Worm (Caenorhabditis elegans) whole organism, L4 larva: Measurements from ENCODE around the gene nhr-288.

Experiments
- F37D6.2 ChIP-seq: sonication (generic microtip); optimal IDR thresholded peaks from 2 replicates; lab custom pipeline; 2016; ENCODE audit warnings: mild to moderate bottlenecking, missing genetic modification characterization, missing compliant biosample characterization
- F49E8.2 ChIP-seq: sonication (generic microtip); optimal IDR thresholded peaks from 2 replicates; lab custom pipeline; 2016; ENCODE audit warnings: missing compliant biosample characterization, mild to moderate bottlenecking, missing genetic modification characterization, borderline replicate concordance
- T26A8.4 ChIP-seq: fragments of 200-800 bp; sonication (Bioruptor generic); IDR thresholded peaks from 2 replicates; pipeline ENCODE4 v1.3.6; 2022; ENCODE audit warnings: missing genetic modification characterization, missing compliant biosample characterization
- Y105C5A.15 ChIP-seq: fragments of 200-800 bp; sonication (Bioruptor generic); IDR thresholded peaks from 2 replicates; pipeline ENCODE4 v1.3.6; 2022; ENCODE audit warnings: missing genetic modification characterization, missing compliant biosample characterization
- aha-1 ChIP-seq: fragments of 150-350 bp; peaks from one replicate; lab custom pipeline; 2014; ENCODE audit warnings: missing biosample characterization, missing genetic modification characterization
- aly-2 ChIP-seq: sonication (generic microtip); optimal IDR thresholded peaks from 2 replicates; lab custom pipeline; 2018; ENCODE audit warnings: missing biosample characterization, missing genetic modification characterization
- ceh-32 ChIP-seq: sonication (generic microtip); optimal IDR thresholded peaks from 2 replicates; lab custom pipeline; 2016; ENCODE audit warnings: mild to moderate bottlenecking, missing genetic modification characterization, missing compliant biosample characterization; ENCODE audit not compliant: poor library complexity
- ceh-44 ChIP-seq: fragments of 200-800 bp; sonication (Bioruptor generic); IDR thresholded peaks from 2 replicates; pipeline ENCODE4 v1.3.6; 2022; ENCODE audit warnings: missing genetic modification reagents, missing genetic modification characterization, missing compliant biosample characterization
- ceh-62 ChIP-seq: sonication (generic microtip); optimal IDR thresholded peaks from 2 replicates; lab custom pipeline; 2017; ENCODE audit warnings: missing biosample characterization, missing genetic modification characterization
- ces-1 ChIP-seq: fragments of 150-350 bp; sonication (generic microtip); optimal IDR thresholded peaks from 4 replicates; lab custom pipeline; 2014; ENCODE audit warnings: missing biosample characterization, missing genetic modification reagents, missing genetic modification characterization
- daf-16 ChIP-seq, 3 experiments: sonication (generic microtip); optimal IDR thresholded peaks; 2 replicates each; lab custom pipeline; 2016 to 2017; ENCODE audit warnings: missing genetic modification characterization in 3 of 3, missing genetic modification reagents in 3 of 3, mild to moderate bottlenecking in 2 of 3, missing compliant biosample characterization in 2 of 3, missing biosample characterization in 1 of 3, moderate library complexity in 1 of 3
- daf-19 ChIP-seq: fragments of 200-800 bp; sonication (Bioruptor generic); conservative IDR thresholded peaks from 2 replicates; pipeline ENCODE4 v1.3.6; 2022; ENCODE audit warnings: missing genetic modification characterization, missing compliant biosample characterization
- daf-8 ChIP-seq: fragments of 200-800 bp; sonication (Bioruptor generic); IDR thresholded peaks from 2 replicates; pipeline ENCODE4 v1.3.6; 2022; ENCODE audit warnings: missing genetic modification characterization, missing compliant biosample characterization
- dmd-6 ChIP-seq: fragments of 200-800 bp; sonication (Bioruptor generic); IDR thresholded peaks from 2 replicates; pipeline ENCODE4 v1.3.6; 2022; ENCODE audit warnings: missing genetic modification reagents, missing genetic modification characterization, missing compliant biosample characterization
- dmd-8 ChIP-seq: fragments of 200-800 bp; sonication (Bioruptor generic); IDR thresholded peaks from 2 replicates; pipeline ENCODE4 v1.3.6; 2022; ENCODE audit warnings: missing genetic modification characterization, missing compliant biosample characterization
- dmd-9 ChIP-seq: fragments of 200-800 bp; sonication (Bioruptor generic); IDR thresholded peaks from 2 replicates; pipeline ENCODE4 v1.3.6; 2022; ENCODE audit warnings: missing genetic modification reagents, missing genetic modification characterization, missing compliant biosample characterization
- dpl-1 ChIP-seq: fragments of 150-350 bp; optimal IDR thresholded peaks from 2 replicates; lab custom pipeline; 2014; ENCODE audit warnings: missing biosample characterization, missing genetic modification reagents, missing genetic modification characterization
- duxl-1 ChIP-seq: sonication (generic microtip); optimal IDR thresholded peaks from 2 replicates; lab custom pipeline; 2016; ENCODE audit warnings: mild to moderate bottlenecking, missing genetic modification characterization, moderate library complexity, missing compliant biosample characterization; ENCODE audit not compliant: poor library complexity
- dve-1 ChIP-seq: sonication (generic microtip); optimal IDR thresholded peaks from 2 replicates; lab custom pipeline; 2017; ENCODE audit warnings: antibody characterized with exemption, mild to moderate bottlenecking, missing genetic modification characterization, missing compliant biosample characterization; ENCODE audit not compliant: insufficient read depth
- egl-27 ChIP-seq: sonication (generic microtip); optimal IDR thresholded peaks from 3 replicates; lab custom pipeline; 2017; ENCODE audit warnings: missing biosample characterization, missing genetic modification reagents, missing genetic modification characterization
- egl-43 ChIP-seq: fragments of 200-800 bp; sonication (Bioruptor generic); IDR thresholded peaks from 2 replicates; pipeline ENCODE4 v1.3.6; 2022; ENCODE audit warnings: missing genetic modification reagents, missing genetic modification characterization, missing compliant biosample characterization
- fos-1 ChIP-seq: fragments of 150-350 bp; optimal IDR thresholded peaks from 2 replicates; lab custom pipeline; 2014; ENCODE audit warnings: missing biosample characterization, missing genetic modification characterization
- gei-8 ChIP-seq: fragments of 200-800 bp; sonication (Bioruptor generic); optimal IDR thresholded peaks from 2 replicates; lab custom pipeline; 2018; ENCODE audit warnings: mild to moderate bottlenecking, missing genetic modification characterization, missing compliant biosample characterization
- hif-1 ChIP-seq, 2 experiments: sonication (generic microtip); optimal IDR thresholded peaks; 2 replicates each; lab custom pipeline; 2016 to 2017; ENCODE audit warnings: missing compliant biosample characterization in 2 of 2, missing genetic modification characterization in 2 of 2, missing genetic modification reagents in 2 of 2, missing genotype in 2 of 2, mild to moderate bottlenecking in 1 of 2
- hlh-11 ChIP-seq: fragments of 200-800 bp; sonication (Bioruptor generic); optimal IDR thresholded peaks from 2 replicates; lab custom pipeline; 2018; ENCODE audit warnings: mild to moderate bottlenecking, missing genetic modification characterization, missing compliant biosample characterization
- hlh-30 ChIP-seq: sonication (generic microtip); optimal IDR thresholded peaks from 2 replicates; lab custom pipeline; 2017; ENCODE audit warnings: antibody characterized with exemption, mild to moderate bottlenecking, missing genetic modification characterization, missing compliant biosample characterization; ENCODE audit not compliant: insufficient read depth
- lin-1 ChIP-seq: fragments of 200-800 bp; sonication (Bioruptor generic); IDR thresholded peaks from 2 replicates; pipeline ENCODE4 v1.3.6; 2022; ENCODE audit warnings: missing genetic modification reagents, missing genetic modification characterization, missing compliant biosample characterization
- lin-13 ChIP-seq: fragments of 150-350 bp; optimal IDR thresholded peaks from 2 replicates; lab custom pipeline; 2014; ENCODE audit warnings: missing biosample characterization, missing genetic modification reagents, missing genetic modification characterization
- lsy-2 ChIP-seq, 2 experiments: fragments of 150-350 bp in 1 of 2; sonication (generic microtip) in 1 of 2; optimal IDR thresholded peaks; 2 replicates each; lab custom pipeline; 2014 to 2017; ENCODE audit warnings: missing biosample characterization in 2 of 2, missing genetic modification characterization in 2 of 2
- madf-9 ChIP-seq: fragments of 200-800 bp; sonication (Bioruptor generic); conservative IDR thresholded peaks from 2 replicates; pipeline ENCODE4 v1.3.6; 2022; ENCODE audit warnings: missing genetic modification reagents, missing genetic modification characterization, missing compliant biosample characterization
- mdt-29 ChIP-seq: fragments of 200-800 bp; sonication (Bioruptor generic); IDR thresholded peaks from 2 replicates; pipeline ENCODE4 v1.3.6; 2022; ENCODE audit warnings: missing genetic modification reagents, missing genetic modification characterization, missing compliant biosample characterization
- nhr-10 ChIP-seq: fragments of 150-350 bp; optimal IDR thresholded peaks from 2 replicates; lab custom pipeline; 2014; ENCODE audit warnings: missing biosample characterization, missing genetic modification characterization
- nhr-11 ChIP-seq: fragments of 150-350 bp; optimal IDR thresholded peaks from 2 replicates; lab custom pipeline; 2014; ENCODE audit warnings: missing biosample characterization, missing genetic modification characterization
- nhr-237 ChIP-seq: sonication (generic microtip); optimal IDR thresholded peaks from 2 replicates; lab custom pipeline; 2017; ENCODE audit warnings: missing biosample characterization, missing genetic modification characterization
- nhr-25 ChIP-seq: sonication (generic microtip); optimal IDR thresholded peaks from 2 replicates; lab custom pipeline; 2017; ENCODE audit warnings: missing genetic modification characterization, mild to moderate bottlenecking, missing compliant biosample characterization, antibody characterized with exemption, moderate library complexity, borderline replicate concordance; ENCODE audit not compliant: insufficient read depth
- nhr-28 ChIP-seq: fragments of 150-350 bp; optimal IDR thresholded peaks from 2 replicates; lab custom pipeline; 2014; ENCODE audit warnings: missing biosample characterization, missing genetic modification characterization
- nhr-76 ChIP-seq: fragments of 150-350 bp; optimal IDR thresholded peaks from 2 replicates; lab custom pipeline; 2014; ENCODE audit warnings: missing biosample characterization, missing genetic modification characterization
- pha-4 ChIP-seq, 2 experiments: fragments of 150-350 bp in 1 of 2; fragments of 200-800 bp in 1 of 2; sonication (Bioruptor generic) in 1 of 2; IDR thresholded peaks in 1 of 2; optimal IDR thresholded peaks in 1 of 2; 2 replicates each; pipeline versions ENCODE4 v1.3.6 to Lab custom; 2014 to 2022; ENCODE audit warnings: missing genetic modification characterization in 2 of 2, missing genetic modification reagents in 2 of 2, missing biosample characterization in 1 of 2, missing compliant biosample characterization in 1 of 2
- php-3 ChIP-seq: fragments of 200-800 bp; sonication (Bioruptor generic); IDR thresholded peaks from 2 replicates; pipeline ENCODE4 v1.3.6; 2022; ENCODE audit warnings: missing genetic modification reagents, missing genetic modification characterization, missing compliant biosample characterization
- rbr-2 ChIP-seq: sonication (generic microtip); optimal IDR thresholded peaks from 2 replicates; lab custom pipeline; 2016; ENCODE audit warnings: missing genotype, missing genetic modification characterization, missing compliant biosample characterization
- snpc-4 ChIP-seq: fragments of 150-350 bp; optimal IDR thresholded peaks from 2 replicates; lab custom pipeline; 2014; ENCODE audit warnings: missing biosample characterization, missing genetic modification characterization
- spr-1 ChIP-seq: sonication (generic microtip); optimal IDR thresholded peaks from 2 replicates; lab custom pipeline; 2016; ENCODE audit warnings: mild to moderate bottlenecking, missing genetic modification characterization, missing compliant biosample characterization
- spr-3 ChIP-seq: fragments of 200-800 bp; sonication (Bioruptor generic); optimal IDR thresholded peaks from 2 replicates; lab custom pipeline; 2018; ENCODE audit warnings: mild to moderate bottlenecking, missing genetic modification characterization, missing compliant biosample characterization
- tra-1 ChIP-seq: fragments of 200-800 bp; sonication (Bioruptor generic); IDR thresholded peaks from 2 replicates; pipeline ENCODE4 v1.3.6; 2022; ENCODE audit warnings: missing genetic modification reagents, missing genetic modification characterization, missing compliant biosample characterization
- unc-130 ChIP-seq: sonication (generic microtip); optimal IDR thresholded peaks from 2 replicates; lab custom pipeline; 2016; ENCODE audit warnings: missing genetic modification reagents, missing genetic modification characterization, missing compliant biosample characterization
- zag-1 ChIP-seq: fragments of 150-350 bp; optimal IDR thresholded peaks from 2 replicates; lab custom pipeline; 2014; ENCODE audit warnings: missing biosample characterization, missing genetic modification characterization
- zfp-2 ChIP-seq: sonication (generic microtip); optimal IDR thresholded peaks from 2 replicates; lab custom pipeline; 2016; ENCODE audit warnings: mild to moderate bottlenecking, missing genetic modification characterization, missing compliant biosample characterization
- zip-2 ChIP-seq: fragments of 150-350 bp; optimal IDR thresholded peaks from 2 replicates; lab custom pipeline; 2014; ENCODE audit warnings: missing biosample characterization, missing genetic modification characterization
- ztf-7 ChIP-seq: fragments of 150-350 bp; optimal IDR thresholded peaks from 2 replicates; lab custom pipeline; 2014; ENCODE audit warnings: missing biosample characterization, missing genetic modification characterization

nhr-288 gene

DNA sequence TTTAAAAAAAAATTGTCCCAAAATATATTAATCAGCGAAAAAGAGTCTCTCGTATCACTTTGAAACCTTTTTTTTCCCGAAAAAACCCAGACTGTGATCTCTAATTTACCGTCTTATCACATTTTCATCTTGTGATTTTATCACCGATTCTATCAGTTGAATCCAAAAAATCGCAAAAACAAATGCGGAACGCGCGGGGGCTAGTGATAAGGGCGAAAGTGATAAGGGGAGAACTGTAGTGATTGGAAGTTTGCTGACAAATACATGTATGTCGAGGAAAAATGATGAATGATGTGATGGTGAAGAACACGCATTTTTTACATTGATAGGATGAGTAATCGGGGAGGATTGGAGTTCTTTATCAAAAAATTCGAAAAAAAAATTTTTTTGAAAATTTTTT, 36.4 kb downstream of the nhr-288 start:
- TF ChIP-seq egl-27 (tag; lab: Kevin White, UChicago) (no peak), F49E8.2 (tag; lab: Kevin White, UChicago) (no peak), hlh-30 (tag; lab: Kevin White, UChicago) (peak; percentile 87), spr-3 (no peak), dmd-6 (GFP tag; lab: Robert Waterston, UW) (peak; percentile 100), pha-4 (GFP tag; IDR thresholded peaks at IDR 0.05; lab: Robert Waterston, UW) (peak; percentile 57; the same call in 1 of the 2 replicates), pha-4 (tag; optimal IDR thresholded peaks at IDR 0.05; lab: Kevin White, UChicago) (no peak), zfp-2 (tag; lab: Kevin White, UChicago) (no peak), spr-1 (tag; lab: Kevin White, UChicago) (peak; percentile 30), hif-1 (tag; optimal IDR thresholded peaks at IDR 0.05; lab: Kevin White, UChicago) (peak in 1 of 2 experiments; percentile 52), daf-19 (GFP tag; lab: Robert Waterston, UW) (no peak), dve-1 (peak; percentile 99), unc-130 (GFP tag; lab: Kevin White, UChicago) (no peak), snpc-4 (tag; lab: Kevin White, UChicago) (no peak), nhr-28 (tag; lab: Kevin White, UChicago) (peak; percentile 100), egl-43 (GFP tag; lab: Robert Waterston, UW) (no peak), php-3 (GFP tag; lab: Robert Waterston, UW) (peak; percentile 98), Y105C5A.15 (GFP tag; lab: Robert Waterston, UW) (no peak), ceh-32 (tag; lab: Kevin White, UChicago) (no peak), T26A8.4 (GFP tag; lab: Robert Waterston, UW) (no peak), lin-1 (GFP tag; lab: Robert Waterston, UW) (peak; percentile 96), tra-1 (peak; percentile 99), hlh-11 (tag; lab: Kevin White, UChicago) (peak; percentile 97), duxl-1 (tag; lab: Kevin White, UChicago) (peak; percentile 73), nhr-76 (peak; percentile 13), ceh-62 (tag; lab: Kevin White, UChicago) (no peak), zag-1 (tag; lab: Kevin White, UChicago) (no peak), zip-2 (tag; lab: Kevin White, UChicago) (no peak), dmd-8 (GFP tag; lab: Robert Waterston, UW) (no peak), nhr-10 (peak; percentile 49), F37D6.2 (no peak), madf-9 (GFP tag; lab: Robert Waterston, UW) (no peak), nhr-11 (tag; lab: Kevin White, UChicago) (no peak), lsy-2 (tag; optimal IDR thresholded peaks at IDR 0.05; lab: Kevin White, UChicago) (peak in 1 of 2 experiments; percentile 81), rbr-2 (no peak), aly-2 (tag; lab: Kevin White, UChicago) (no peak), lin-13 (GFP tag; lab: Kevin White, UChicago) (peak; percentile 77), ceh-44 (no peak), dpl-1 (GFP tag; lab: Kevin White, UChicago) (peak; percentile 12), daf-16 (GFP tag; optimal IDR thresholded peaks at IDR 0.05; lab: Kevin White, UChicago) (peak in 1 of 2 experiments; percentile 72), daf-16 (tag; optimal IDR thresholded peaks at IDR 0.05; lab: Kevin White, UChicago) (peak; percentile 99), fos-1 (peak; percentile 80), aha-1 (peak; percentile 80), ztf-7 (tag; lab: Kevin White, UChicago) (peak; percentile 34), gei-8 (GFP tag; lab: Kevin White, UChicago) (peak; percentile 39), nhr-237 (tag; lab: Kevin White, UChicago) (no peak), mdt-29 (GFP tag; lab: Robert Waterston, UW) (peak; percentile 56; the same call in 1 of the 2 replicates), ces-1 (no peak), nhr-25 (tag; lab: Kevin White, UChicago) (no peak), dmd-9 (GFP tag; lab: Robert Waterston, UW) (no peak), daf-8 (GFP tag; lab: Robert Waterston, UW) (no peak)
